Fruit fly (Drosophila melanogaster): Measurements from ENCODE around the gene skd.
A peak's percentile ranks its signal among the peaks of the same experiment; 100 is the strongest.

Gene skd

DNA sequence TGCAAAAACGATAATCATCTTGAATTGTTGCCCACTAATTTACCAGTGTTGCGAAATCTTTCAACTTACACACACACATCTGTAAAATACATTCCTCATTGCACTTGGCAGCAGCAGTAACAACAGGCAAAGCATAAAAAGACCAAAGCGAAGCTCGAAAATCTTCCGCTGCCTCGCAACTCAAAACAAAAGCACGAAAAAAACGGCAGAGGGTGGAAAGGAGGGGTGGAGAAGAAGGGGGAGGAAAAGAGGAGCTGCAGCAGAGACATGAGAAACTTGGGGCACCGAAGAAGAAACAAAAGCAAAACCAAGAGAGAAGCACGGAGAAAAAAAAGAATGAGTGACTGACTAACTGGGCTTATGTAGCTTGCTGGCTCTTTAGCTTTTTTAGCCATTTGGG lies 13.8 kb downstream of the skd start:
- no peak for TF ChIP-seq lola (GFP tag; optimal IDR thresholded peaks at IDR 0.05)
- TF ChIP-seq Vsx2 (GFP tag; optimal IDR thresholded peaks at IDR 0.05; ENCODE audit: partially characterized antibody): no peak
- no peak for TF ChIP-seq dsf (GFP tag; optimal IDR thresholded peaks at IDR 0.05; ENCODE audit: borderline replicate concordance)
- no peak for TF ChIP-seq Dif (GFP tag; optimal IDR thresholded peaks at IDR 0.05; ENCODE audit: partially characterized antibody)
- TF ChIP-seq brk (GFP tag; optimal IDR thresholded peaks at IDR 0.05): peak; percentile 11
- TF ChIP-seq pan (optimal IDR thresholded peaks at IDR 0.05): no peak
- peak; percentile 64 for TF ChIP-seq fru (GFP tag; optimal IDR thresholded peaks at IDR 0.05)
- no peak for TF ChIP-seq OdsH (GFP tag; optimal IDR thresholded peaks at IDR 0.05)
- TF ChIP-seq Hr78 (GFP tag; optimal IDR thresholded peaks at IDR 0.05): no peak
- no peak for TF ChIP-seq dmrt93B (GFP tag; optimal IDR thresholded peaks at IDR 0.05)
- TF ChIP-seq sage (GFP tag; optimal IDR thresholded peaks at IDR 0.05): peak; percentile 38
- TF ChIP-seq Rel (GFP tag; optimal IDR thresholded peaks at IDR 0.05): no peak
- TF ChIP-seq Rel (tag; optimal IDR thresholded peaks at IDR 0.05): peak; percentile 66
- no peak for TF ChIP-seq Abd-B (GFP tag; optimal IDR thresholded peaks at IDR 0.05)
- peak; percentile 24 for TF ChIP-seq br (GFP tag; optimal IDR thresholded peaks at IDR 0.05)
- no peak for TF ChIP-seq CrebA (GFP tag; optimal IDR thresholded peaks at IDR 0.05; ENCODE audit: borderline replicate concordance)
- TF ChIP-seq foxo (GFP tag; optimal IDR thresholded peaks at IDR 0.05): no peak
- peak; percentile 28 for TF ChIP-seq jim (GFP tag; optimal IDR thresholded peaks at IDR 0.05)
- TF ChIP-seq psq (GFP tag; optimal IDR thresholded peaks at IDR 0.05): peak; percentile 98
- TF ChIP-seq dl (GFP tag; optimal IDR thresholded peaks at IDR 0.05; ENCODE audit: insufficient read depth in 1 of 2, partially characterized antibody in 2 of 2): no peak
- no peak for TF ChIP-seq CG32264 (GFP tag; optimal IDR thresholded peaks at IDR 0.05)
- TF ChIP-seq CG9705 (GFP tag; optimal IDR thresholded peaks at IDR 0.05): no peak
- no peak for TF ChIP-seq usp (GFP tag; optimal IDR thresholded peaks at IDR 0.05)
- TF ChIP-seq Sp1 (GFP tag; optimal IDR thresholded peaks at IDR 0.05): peak; percentile 56
- no peak for TF ChIP-seq sv (GFP tag; optimal IDR thresholded peaks at IDR 0.05)

DNA sequence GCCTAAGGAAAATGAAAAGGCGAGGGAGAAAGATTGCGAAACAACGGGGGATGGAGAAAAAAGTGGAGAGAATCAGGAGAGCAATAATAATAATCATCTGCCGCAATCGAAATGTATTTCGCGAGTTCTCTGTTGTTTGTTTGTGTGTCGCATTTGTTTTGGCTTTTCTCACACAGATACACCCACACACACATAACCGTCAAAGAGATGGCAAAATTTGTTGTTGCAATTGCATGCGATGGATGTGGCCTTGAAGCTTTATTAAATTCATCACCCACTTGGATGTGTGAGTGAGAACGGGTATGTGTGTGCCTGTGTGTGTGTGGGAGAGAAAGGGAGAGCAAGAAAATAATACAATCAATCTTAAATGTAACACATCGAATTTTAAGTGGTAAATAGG lies 15.5 kb downstream of the skd start:
- no peak for TF ChIP-seq usp (GFP tag; optimal IDR thresholded peaks at IDR 0.05)
- TF ChIP-seq Myc (optimal IDR thresholded peaks at IDR 0.05): no peak
- TF ChIP-seq psq (GFP tag; optimal IDR thresholded peaks at IDR 0.05): peak; percentile 76
- TF ChIP-seq dl (GFP tag; optimal IDR thresholded peaks at IDR 0.05; ENCODE audit: insufficient read depth in 1 of 2, partially characterized antibody in 2 of 2): peak; percentile 8 to 15
- no peak for TF ChIP-seq fru (GFP tag; optimal IDR thresholded peaks at IDR 0.05)
- TF ChIP-seq lola (GFP tag; optimal IDR thresholded peaks at IDR 0.05): no peak
- TF ChIP-seq sv (GFP tag; optimal IDR thresholded peaks at IDR 0.05): no peak
- TF ChIP-seq sage (GFP tag; optimal IDR thresholded peaks at IDR 0.05): peak; percentile 30
- TF ChIP-seq Rel (GFP tag; optimal IDR thresholded peaks at IDR 0.05): no peak
- peak; percentile 71 for TF ChIP-seq Rel (tag; optimal IDR thresholded peaks at IDR 0.05)
- peak; percentile 37 for TF ChIP-seq Dif (GFP tag; optimal IDR thresholded peaks at IDR 0.05; ENCODE audit: partially characterized antibody)
- no peak for TF ChIP-seq rgr (GFP tag; optimal IDR thresholded peaks at IDR 0.05)
- peak; percentile 17 for TF ChIP-seq N (GFP tag; optimal IDR thresholded peaks at IDR 0.05)
- no peak for TF ChIP-seq tai (GFP tag; optimal IDR thresholded peaks at IDR 0.05)
- TF ChIP-seq Jra (GFP tag; optimal IDR thresholded peaks at IDR 0.05): peak; percentile 49
- TF ChIP-seq pan (optimal IDR thresholded peaks at IDR 0.05): no peak
- no peak for TF ChIP-seq dsf (GFP tag; optimal IDR thresholded peaks at IDR 0.05; ENCODE audit: borderline replicate concordance)
- peak; percentile 37 for TF ChIP-seq h (GFP tag; optimal IDR thresholded peaks at IDR 0.05)
- peak; percentile 22 for TF ChIP-seq brk (GFP tag; optimal IDR thresholded peaks at IDR 0.05)

DNA sequence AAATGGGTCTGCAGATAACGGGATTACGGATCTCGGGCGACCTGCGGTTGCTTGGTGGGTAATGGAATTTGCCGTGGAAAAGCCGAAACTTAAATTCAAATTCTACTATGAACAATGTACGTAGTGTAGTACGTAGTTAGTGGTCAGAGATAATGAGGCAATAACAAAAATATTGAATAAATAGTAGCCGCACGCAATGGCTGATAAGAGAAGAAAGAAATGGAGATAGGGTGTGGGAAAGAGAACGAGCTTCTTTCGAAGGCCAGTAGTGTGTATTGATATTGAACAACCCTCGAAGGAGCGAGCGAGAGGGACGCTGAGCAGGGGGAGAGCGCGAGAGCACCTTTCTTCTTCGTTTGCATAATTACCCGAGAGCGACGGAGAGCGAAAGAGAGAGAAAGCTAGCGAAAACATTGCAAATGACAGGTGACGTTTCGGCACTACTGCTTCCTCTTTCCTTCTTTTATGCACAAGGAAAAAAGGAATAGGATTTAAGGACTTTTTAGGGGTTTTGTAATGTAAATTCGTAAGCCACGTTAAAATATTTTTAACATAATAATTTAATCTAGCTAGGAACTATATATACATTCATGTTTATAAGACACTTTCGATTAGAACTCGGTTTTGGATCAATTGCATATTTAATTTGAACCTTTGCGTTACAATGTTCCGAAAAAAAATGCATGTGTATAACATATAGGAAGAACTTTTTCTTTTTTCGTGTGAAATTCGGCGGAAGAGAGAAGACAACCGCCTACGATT lies 16.2 kb downstream of the skd start:
- no peak for TF ChIP-seq Myc (optimal IDR thresholded peaks at IDR 0.05)
- TF ChIP-seq N (GFP tag; optimal IDR thresholded peaks at IDR 0.05): no peak
- no peak for TF ChIP-seq fru (GFP tag; optimal IDR thresholded peaks at IDR 0.05)
- no peak for TF ChIP-seq Hnf4 (GFP tag; optimal IDR thresholded peaks at IDR 0.05)
- TF ChIP-seq woc (GFP tag; optimal IDR thresholded peaks at IDR 0.05): peak; percentile 22
- peak; percentile 23 for TF ChIP-seq rgr (GFP tag; optimal IDR thresholded peaks at IDR 0.05)
- no peak for TF ChIP-seq jim (GFP tag; optimal IDR thresholded peaks at IDR 0.05)
- no peak for TF ChIP-seq tai (GFP tag; optimal IDR thresholded peaks at IDR 0.05)
- no peak for TF ChIP-seq GATAd (GFP tag; optimal IDR thresholded peaks at IDR 0.05)
- TF ChIP-seq CG9705 (GFP tag; optimal IDR thresholded peaks at IDR 0.05): no peak
- TF ChIP-seq Dfd (GFP tag; optimal IDR thresholded peaks at IDR 0.05): no peak
- no peak for TF ChIP-seq brk (GFP tag; optimal IDR thresholded peaks at IDR 0.05)
- TF ChIP-seq Vsx2 (GFP tag; optimal IDR thresholded peaks at IDR 0.05; ENCODE audit: partially characterized antibody): no peak
- TF ChIP-seq Hr83 (GFP tag; optimal IDR thresholded peaks at IDR 0.05; ENCODE audit: poor library complexity, severe bottlenecking): no peak
- no peak for TF ChIP-seq lola (GFP tag; optimal IDR thresholded peaks at IDR 0.05)
- TF ChIP-seq usp (GFP tag; optimal IDR thresholded peaks at IDR 0.05): no peak
- TF ChIP-seq foxo (GFP tag; optimal IDR thresholded peaks at IDR 0.05): peak in 1 of 2 experiments; percentile 10
- no peak for TF ChIP-seq Sp1 (GFP tag; optimal IDR thresholded peaks at IDR 0.05)
- TF ChIP-seq Hr78 (GFP tag; optimal IDR thresholded peaks at IDR 0.05): no peak
- no peak for TF ChIP-seq sage (GFP tag; optimal IDR thresholded peaks at IDR 0.05)
- TF ChIP-seq Dif (GFP tag; optimal IDR thresholded peaks at IDR 0.05; ENCODE audit: partially characterized antibody): peak; percentile 85
- TF ChIP-seq Abd-B (GFP tag; optimal IDR thresholded peaks at IDR 0.05): no peak
- no peak for TF ChIP-seq HLH106 (tag; optimal IDR thresholded peaks at IDR 0.05)
- no peak for TF ChIP-seq CrebA (GFP tag; optimal IDR thresholded peaks at IDR 0.05; ENCODE audit: borderline replicate concordance)
- peak; percentile 61 to 65 for TF ChIP-seq dl (GFP tag; optimal IDR thresholded peaks at IDR 0.05; ENCODE audit: insufficient read depth in 1 of 2, partially characterized antibody in 2 of 2)
- no peak for TF ChIP-seq h (GFP tag; optimal IDR thresholded peaks at IDR 0.05)
- TF ChIP-seq CG32264 (GFP tag; optimal IDR thresholded peaks at IDR 0.05): no peak
- TF ChIP-seq br (GFP tag; optimal IDR thresholded peaks at IDR 0.05): no peak
- TF ChIP-seq psq (GFP tag; optimal IDR thresholded peaks at IDR 0.05): no peak
- TF ChIP-seq dsf (GFP tag; optimal IDR thresholded peaks at IDR 0.05; ENCODE audit: borderline replicate concordance): no peak
- no peak for TF ChIP-seq Rel (GFP tag; optimal IDR thresholded peaks at IDR 0.05)
- TF ChIP-seq Rel (tag; optimal IDR thresholded peaks at IDR 0.05): no peak
- TF ChIP-seq OdsH (GFP tag; optimal IDR thresholded peaks at IDR 0.05): no peak
- TF ChIP-seq dmrt93B (GFP tag; optimal IDR thresholded peaks at IDR 0.05): no peak
- no peak for TF ChIP-seq Mio (GFP tag; optimal IDR thresholded peaks at IDR 0.05)
